Worm (Caenorhabditis elegans) whole organism, young adult: ENCODE results near the gene F19C7.8.

Experiments used
- bed-1 ChIP-seq: fragments of 200-800 bp; sonication (Bioruptor generic); IDR thresholded peaks from 2 replicates; pipeline ENCODE4 v1.3.6; 2022; ENCODE audit warnings: missing genetic modification reagents, missing genetic modification characterization, missing compliant biosample characterization
- snpc-4 ChIP-seq, 5 experiments: fragments of 150-350 bp in 1 of 5; sonication (generic microtip) in 4 of 5; optimal IDR thresholded peaks; 2 replicates each; lab custom pipeline; 2014 to 2018; ENCODE audit warnings: missing genetic modification characterization in 5 of 5, missing biosample characterization in 3 of 5, antibody characterized with exemption in 2 of 5, mild to moderate bottlenecking in 2 of 5, missing compliant biosample characterization in 2 of 5, missing genotype in 2 of 5, moderate library complexity in 2 of 5, missing genetic modification reagents in 1 of 5

ce11 chrIV:4567343-4567742 is 70.6 kb downstream of the F19C7.8 start, which contains the start of gene F28E10.4:
- no peak for TF ChIP-seq snpc-4 (GFP tag; optimal IDR thresholded peaks at IDR 0.05; lab: Kevin White, UChicago)
- no peak for TF ChIP-seq snpc-4 (tag; optimal IDR thresholded peaks at IDR 0.05; lab: Kevin White, UChicago)
- no peak for TF ChIP-seq bed-1 (GFP tag; lab: Robert Waterston, UW)
